Fruit fly (Drosophila melanogaster) whole organism, embryonic: ENCODE results near the gene mRpS26.
A peak's percentile ranks its signal among the peaks of the same experiment; 100 is the strongest.

ENCODE experiments used
- Abd-B ChIP-seq: fragments of 200-800 bp; sonication (Bioruptor generic); optimal IDR thresholded peaks from 2 replicates; lab custom pipeline; 2018; ENCODE audit warnings: missing biosample characterization, mild to moderate bottlenecking, missing genetic modification characterization, moderate library complexity
- Awh ChIP-seq: fragments of 200-800 bp; sonication (Bioruptor generic); IDR thresholded peaks from 2 replicates; pipeline ENCODE4, ENCODE4 v1.3.6; 2022; ENCODE audit warnings: missing biosample characterization, missing genetic modification characterization
- Bgb ChIP-seq: fragments of 200-800 bp; sonication (Bioruptor generic); IDR thresholded peaks from 2 replicates; pipeline ENCODE4 v1.3.6; 2022; ENCODE audit warnings: missing biosample characterization, missing genetic modification characterization; ENCODE audit not compliant: partially characterized antibody
- CG10147 ChIP-seq: fragments of 200-800 bp; sonication (Bioruptor generic); optimal IDR thresholded peaks from 2 replicates; lab custom pipeline; 2019; ENCODE audit warnings: missing biosample characterization, mild to moderate bottlenecking, missing genetic modification characterization, moderate library complexity
- CG1024 ChIP-seq: fragments of 200-800 bp; sonication (Bioruptor generic); IDR thresholded peaks from 2 replicates; pipeline ENCODE4 v1.3.6; 2022; ENCODE audit warnings: missing biosample characterization, missing genetic modification characterization
- CG10267 ChIP-seq: fragments of 200-800 bp; sonication (Bioruptor generic); optimal IDR thresholded peaks from 2 replicates; lab custom pipeline; 2018; ENCODE audit warnings: missing biosample characterization, mild to moderate bottlenecking, missing genetic modification characterization, moderate library complexity
- CG10959 ChIP-seq: fragments of 200-800 bp; sonication (Bioruptor generic); IDR thresholded peaks from 2 replicates; pipeline ENCODE4 v1.3.6; 2022; ENCODE audit warnings: missing biosample characterization, missing genetic modification characterization
- CG12659 ChIP-seq: fragments of 200-800 bp; sonication (Bioruptor generic); optimal IDR thresholded peaks from 3 replicates; lab custom pipeline; 2017; ENCODE audit warnings: mild to moderate bottlenecking, missing biosample characterization, missing genetic modification reagents, missing genetic modification characterization
- CG17361 ChIP-seq: fragments of 200-800 bp; sonication (Bioruptor generic); IDR thresholded peaks from 3 replicates; pipeline ENCODE4 v1.3.6; 2022; ENCODE audit warnings: missing biosample characterization, missing genetic modification characterization
- CG17568 ChIP-seq: fragments of 200-800 bp; sonication (Bioruptor generic); optimal IDR thresholded peaks from 2 replicates; lab custom pipeline; 2018; ENCODE audit warnings: missing biosample characterization, mild to moderate bottlenecking, missing genetic modification characterization, moderate library complexity
- CG30403 ChIP-seq: fragments of 200-800 bp; sonication (Bioruptor generic); optimal IDR thresholded peaks from 3 replicates; lab custom pipeline; 2016; ENCODE audit warnings: missing biosample characterization, missing genetic modification characterization
- CG32772 ChIP-seq: fragments of 200-800 bp; sonication (Bioruptor generic); IDR thresholded peaks from 2 replicates; pipeline ENCODE4 v1.3.6; 2022; ENCODE audit warnings: missing biosample characterization, missing genetic modification characterization
- CG3407 ChIP-seq: fragments of 200-800 bp; sonication (Bioruptor generic); optimal IDR thresholded peaks from 2 replicates; lab custom pipeline; 2018; ENCODE audit warnings: missing biosample characterization, mild to moderate bottlenecking, missing genetic modification characterization
- CG3847 ChIP-seq: fragments of 200-800 bp; sonication (Bioruptor generic); IDR thresholded peaks from 2 replicates; pipeline ENCODE4 v1.3.6; 2022; ENCODE audit warnings: missing biosample characterization, missing genetic modification characterization
- CG4617 ChIP-seq: fragments of 200-800 bp; sonication (Bioruptor generic); optimal IDR thresholded peaks from 3 replicates; lab custom pipeline; 2016; ENCODE audit warnings: missing biosample characterization, missing genetic modification characterization, borderline replicate concordance
- CG7556 ChIP-seq: fragments of 200-800 bp; sonication (Bioruptor generic); optimal IDR thresholded peaks from 2 replicates; lab custom pipeline; 2017; ENCODE audit warnings: missing biosample characterization, mild to moderate bottlenecking, missing genetic modification characterization
- CG9215 ChIP-seq: fragments of 200-800 bp; sonication (Bioruptor generic); IDR thresholded peaks from 2 replicates; pipeline ENCODE4 v1.3.6; 2022; ENCODE audit warnings: missing biosample characterization, missing genetic modification characterization
- CG9817 ChIP-seq: fragments of 200-800 bp; sonication (Bioruptor generic); optimal IDR thresholded peaks from 2 replicates; lab custom pipeline; 2018; ENCODE audit warnings: missing biosample characterization, mild to moderate bottlenecking, missing genetic modification characterization, moderate library complexity
- CoRest ChIP-seq: fragments of 200-800 bp; sonication (Bioruptor generic); optimal IDR thresholded peaks from 3 replicates; lab custom pipeline; 2018; ENCODE audit warnings: missing biosample characterization, mild to moderate bottlenecking, missing genetic modification characterization, moderate library complexity
- D19A ChIP-seq: fragments of 200-800 bp; optimal IDR thresholded peaks from 3 replicates; lab custom pipeline; 2019; ENCODE audit warnings: missing biosample characterization, mild to moderate bottlenecking, missing genetic modification characterization, moderate library complexity
- Dip2 ChIP-seq: fragments of 200-800 bp; sonication (Bioruptor generic); IDR thresholded peaks from 2 replicates; pipeline ENCODE4 v1.3.6; 2022; ENCODE audit warnings: missing biosample characterization, missing genetic modification characterization
- Dll ChIP-seq: fragments of 200-800 bp; sonication (Bioruptor generic); IDR thresholded peaks from 4 replicates; pipeline ENCODE4 v1.3.6; 2022; ENCODE audit warnings: missing biosample characterization, missing genetic modification characterization; ENCODE audit not compliant: partially characterized antibody
- Dref ChIP-seq: fragments of 200-800 bp; sonication (Bioruptor generic); IDR thresholded peaks from 2 replicates; pipeline ENCODE4 v1.3.6; 2022; ENCODE audit warnings: missing biosample characterization, missing genetic modification characterization
- Ets65A ChIP-seq: fragments of 200-800 bp; sonication (Bioruptor generic); peaks from one replicate; lab custom pipeline; 2016; ENCODE audit warnings: missing biosample characterization, missing genetic modification characterization
- Ets97D ChIP-seq: fragments of 200-800 bp; sonication (Bioruptor generic); optimal IDR thresholded peaks from 3 replicates; lab custom pipeline; 2016; ENCODE audit warnings: missing biosample characterization, missing genetic modification characterization
- Fer1 ChIP-seq: fragments of 200-800 bp; sonication (Bioruptor generic); optimal IDR thresholded peaks from 2 replicates; lab custom pipeline; 2017; ENCODE audit warnings: missing biosample characterization, mild to moderate bottlenecking, missing genetic modification characterization
- HLH3B ChIP-seq: fragments of 200-800 bp; sonication (Bioruptor generic); IDR thresholded peaks from 2 replicates; pipeline ENCODE4 v1.3.6; 2022; ENCODE audit warnings: missing biosample characterization, missing genetic modification characterization
- HLH54F ChIP-seq: fragments of 200-800 bp; sonication (Bioruptor generic); optimal IDR thresholded peaks from 3 replicates; lab custom pipeline; 2016; ENCODE audit warnings: missing biosample characterization, missing genetic modification characterization
- MBD-R2 ChIP-seq: fragments of 200-800 bp; sonication (Bioruptor generic); IDR thresholded peaks from 2 replicates; pipeline ENCODE4 v1.3.6; 2022; ENCODE audit warnings: missing biosample characterization, missing genetic modification characterization
- Med ChIP-seq: fragments of 200-800 bp; sonication (Bioruptor generic); peaks from one replicate; lab custom pipeline; 2016; ENCODE audit warnings: missing biosample characterization, missing genetic modification characterization, mild to moderate bottlenecking, inconsistent platforms, moderate library complexity
- Neu2 ChIP-seq: fragments of 200-800 bp; sonication (Bioruptor generic); optimal IDR thresholded peaks from 3 replicates; lab custom pipeline; 2016; ENCODE audit warnings: missing biosample characterization, missing genetic modification characterization, borderline replicate concordance
- Nf-YC ChIP-seq: fragments of 200-800 bp; optimal IDR thresholded peaks from 3 replicates; lab custom pipeline; 2019; ENCODE audit warnings: missing biosample characterization, mild to moderate bottlenecking, missing genetic modification characterization, moderate library complexity
- Sry-δ ChIP-seq: fragments of 200-800 bp; sonication (Bioruptor generic); optimal IDR thresholded peaks from 2 replicates; lab custom pipeline; 2016; ENCODE audit warnings: missing biosample characterization, missing genetic modification characterization
- gfzf ChIP-seq: fragments of 200-800 bp; sonication (Bioruptor generic); optimal IDR thresholded peaks from 2 replicates; lab custom pipeline; 2016; ENCODE audit warnings: missing biosample characterization, mild to moderate bottlenecking, missing genetic modification characterization, moderate library complexity
- grn ChIP-seq: fragments of 200-800 bp; sonication (Bioruptor generic); optimal IDR thresholded peaks from 3 replicates; lab custom pipeline; 2017; ENCODE audit warnings: missing biosample characterization, missing genetic modification characterization
- her ChIP-seq: fragments of 200-800 bp; sonication (Bioruptor generic); optimal IDR thresholded peaks from 2 replicates; lab custom pipeline; 2016; ENCODE audit warnings: missing biosample characterization, missing genetic modification characterization
- kni ChIP-seq: fragments of 200-800 bp; sonication (Bioruptor generic); optimal IDR thresholded peaks from 3 replicates; lab custom pipeline; 2017; ENCODE audit warnings: mild to moderate bottlenecking, missing biosample characterization, missing genetic modification reagents, missing genetic modification characterization
- lola ChIP-seq, 3 experiments: fragments of >200 bp in 2 of 3; fragments of 200-800 bp in 1 of 3; sonication (Bioruptor generic) in 1 of 3; optimal IDR thresholded peaks; 2 replicates each; lab custom pipeline; 2017 to 2019; ENCODE audit warnings: missing biosample characterization in 3 of 3, missing genetic modification characterization in 3 of 3, mild to moderate bottlenecking in 1 of 3, moderate library complexity in 1 of 3
- maf-S ChIP-seq: fragments of 200-800 bp; sonication (Bioruptor generic); optimal IDR thresholded peaks from 2 replicates; lab custom pipeline; 2016; ENCODE audit warnings: missing biosample characterization, missing genetic modification characterization
- nmo ChIP-seq: fragments of 200-800 bp; sonication (Bioruptor generic); optimal IDR thresholded peaks from 2 replicates; lab custom pipeline; 2018; ENCODE audit warnings: missing biosample characterization, mild to moderate bottlenecking, missing genetic modification characterization, moderate library complexity
- p53 ChIP-seq: fragments of 200-800 bp; sonication (Bioruptor generic); optimal IDR thresholded peaks from 2 replicates; lab custom pipeline; 2016; ENCODE audit warnings: missing biosample characterization, missing genetic modification characterization
- prd ChIP-seq, 3 experiments: fragments of >200 bp in 2 of 3; fragments of 200-800 bp in 1 of 3; sonication (Bioruptor generic) in 1 of 3; optimal IDR thresholded peaks in 2 of 3; IDR thresholded peaks in 1 of 3; 2 replicates in 2 of 3; 3 replicates in 1 of 3; pipeline versions ENCODE4 v1.3.6 to Lab custom; 2017 to 2022; ENCODE audit warnings: missing biosample characterization in 1 of 3, missing genetic modification characterization in 1 of 3
- pros ChIP-seq: fragments of 200-800 bp; sonication (Bioruptor generic); optimal IDR thresholded peaks from 3 replicates; lab custom pipeline; 2019; ENCODE audit warnings: missing biosample characterization, mild to moderate bottlenecking, missing genetic modification characterization, moderate library complexity
- sd ChIP-seq: fragments of 200-800 bp; sonication (Bioruptor generic); optimal IDR thresholded peaks from 3 replicates; lab custom pipeline; 2018; ENCODE audit warnings: missing biosample characterization, mild to moderate bottlenecking, missing genetic modification characterization, moderate library complexity
- stwl ChIP-seq: fragments of 200-800 bp; sonication (Bioruptor generic); optimal IDR thresholded peaks from 3 replicates; lab custom pipeline; 2018; ENCODE audit warnings: missing biosample characterization, mild to moderate bottlenecking, missing genetic modification characterization, moderate library complexity
- tin ChIP-seq: fragments of 200-800 bp; sonication (Bioruptor generic); optimal IDR thresholded peaks from 3 replicates; lab custom pipeline; 2016; ENCODE audit warnings: missing biosample characterization, missing genetic modification characterization
- unc-4 ChIP-seq: fragments of 200-800 bp; sonication (Bioruptor generic); IDR thresholded peaks from 2 replicates; pipeline ENCODE4 v1.3.6; 2022; ENCODE audit warnings: missing biosample characterization, missing genetic modification characterization; ENCODE audit not compliant: partially characterized antibody
- unpg ChIP-seq: fragments of 200-800 bp; sonication (Bioruptor generic); optimal IDR thresholded peaks from 3 replicates; lab custom pipeline; 2018; ENCODE audit warnings: missing biosample characterization, mild to moderate bottlenecking, missing genetic modification characterization, moderate library complexity
- zen ChIP-seq: fragments of 200-800 bp; sonication (Bioruptor generic); optimal IDR thresholded peaks from 3 replicates; lab custom pipeline; 2018; ENCODE audit warnings: missing biosample characterization, mild to moderate bottlenecking, missing genetic modification characterization, moderate library complexity

Gene mRpS26

DNA sequence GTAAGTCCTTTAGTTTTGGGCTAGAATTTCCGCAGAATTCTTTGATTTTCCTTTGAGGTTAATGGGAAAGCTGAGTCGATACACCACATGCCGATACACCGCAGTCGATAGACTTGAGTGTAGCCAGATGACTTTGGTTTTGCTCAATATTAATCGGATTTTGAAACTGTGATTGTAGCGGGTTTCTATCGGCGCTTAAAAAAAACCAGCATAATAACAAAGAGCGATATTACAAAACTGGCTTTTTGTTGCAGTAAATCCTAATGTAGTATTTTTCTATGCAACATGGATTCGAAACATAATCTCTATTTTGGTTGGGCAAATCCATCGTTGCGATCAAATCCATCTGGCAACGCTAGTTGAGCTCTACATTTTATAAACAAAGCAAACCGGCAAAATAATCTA lies 3.1 kb downstream of the mRpS26 start, which contains the start of the genes Polr3D and mus304 (continued):
- TF ChIP-seq Bgb, result peak; percentile 21; the same call in 1 of the 2 replicates
- TF ChIP-seq CG17568 (GFP tag; lab: Kevin White, UChicago), result no peak
- peak; percentile 31 for TF ChIP-seq CG12659 (GFP tag; lab: Kevin White, UChicago)
- peak; percentile 59; the same call in 1 of the 2 replicates for TF ChIP-seq unc-4
- TF ChIP-seq lola (GFP tag; optimal IDR thresholded peaks at IDR 0.05; lab: Kevin White, UChicago), result no peak
- TF ChIP-seq prd (optimal IDR thresholded peaks at IDR 0.05; lab: Kevin White, UChicago), result no peak
- 0 out of 3 replicates have a peak, but pooled peaks have one; percentile 12 for TF ChIP-seq prd (GFP tag; IDR thresholded peaks at IDR 0.05; lab: Robert Waterston, UW)
- peak; percentile 48 for TF ChIP-seq zen (tag; lab: Kevin White, UChicago)
- TF ChIP-seq D19A, result peak; percentile 12
- TF ChIP-seq Ets97D, result peak; percentile 62
- TF ChIP-seq Dll, result peak; percentile 67
- TF ChIP-seq CG17361 (GFP tag; lab: Robert Waterston, UW), result peak; percentile 40; the same call in 2 of the 3 replicates
- TF ChIP-seq stwl (tag; lab: Kevin White, UChicago), result peak; percentile 74
- no peak for TF ChIP-seq HLH3B (GFP tag; lab: Robert Waterston, UW)
- no peak for TF ChIP-seq grn (GFP tag; lab: Kevin White, UChicago)
- TF ChIP-seq CG1024, result no peak
- peak; percentile 5 for TF ChIP-seq CG7556 (GFP tag; lab: Kevin White, UChicago)
- TF ChIP-seq MBD-R2, result peak; percentile 58
- peak; percentile 40 for TF ChIP-seq Fer1 (GFP tag; lab: Kevin White, UChicago)
- peak; percentile 38 for TF ChIP-seq gfzf
- TF ChIP-seq CG10959 (GFP tag; lab: Robert Waterston, UW), result no peak
- no peak for TF ChIP-seq CG3407 (GFP tag; lab: Kevin White, UChicago)
- TF ChIP-seq Dip2 (GFP tag; lab: Robert Waterston, UW), result no peak
- peak; percentile 55; the same call in 1 of the 2 replicates for TF ChIP-seq CG3847
- peak; percentile 27 for TF ChIP-seq her
- peak; percentile 39 for TF ChIP-seq CG10147 (GFP tag; lab: Kevin White, UChicago)
- TF ChIP-seq unpg (GFP tag; lab: Kevin White, UChicago), result peak; percentile 14
- TF ChIP-seq CG4617, result peak; percentile 72
- TF ChIP-seq CG9817, result peak; percentile 50
- TF ChIP-seq nmo, result peak; percentile 70
- TF ChIP-seq p53 (GFP tag; lab: Kevin White, UChicago), result peak; percentile 14
- TF ChIP-seq CG32772 (GFP tag; lab: Robert Waterston, UW), result no peak
- no peak for TF ChIP-seq Awh (GFP tag; lab: Robert Waterston, UW)
- no peak for TF ChIP-seq maf-S (GFP tag; lab: Kevin White, UChicago)
- TF ChIP-seq tin (GFP tag; lab: Kevin White, UChicago), result peak; percentile 18
- no peak for TF ChIP-seq HLH54F
- TF ChIP-seq CG10267 (tag; lab: Kevin White, UChicago), result peak; percentile 27
- peak; percentile 90 for TF ChIP-seq Ets65A (GFP tag; lab: Kevin White, UChicago)
- peak; percentile 50 for TF ChIP-seq CoRest (tag; lab: Kevin White, UChicago)
- TF ChIP-seq CG30403 (GFP tag; lab: Kevin White, UChicago), result peak; percentile 49
- TF ChIP-seq Med, result peak; percentile 67
- TF ChIP-seq Sry-δ (GFP tag; lab: Kevin White, UChicago), result peak; percentile 75
- TF ChIP-seq kni, result peak; percentile 29
- no peak for TF ChIP-seq Abd-B
- 0 out of 2 replicates have a peak, but pooled peaks have one; percentile 5 for TF ChIP-seq CG9215 (GFP tag; lab: Robert Waterston, UW)
- peak; percentile 42 for TF ChIP-seq Nf-YC (tag; lab: Kevin White, UChicago)
- TF ChIP-seq Neu2 (GFP tag; lab: Kevin White, UChicago), result peak; percentile 14
- no peak for TF ChIP-seq pros
- TF ChIP-seq sd, result peak; percentile 59
- peak; percentile 81 for TF ChIP-seq Dref
